Worm (Caenorhabditis elegans): ENCODE results near the gene nspb-4.
A peak's percentile ranks its signal among the peaks of the same experiment; 100 is the strongest.

The nspb-4 gene

DNA sequence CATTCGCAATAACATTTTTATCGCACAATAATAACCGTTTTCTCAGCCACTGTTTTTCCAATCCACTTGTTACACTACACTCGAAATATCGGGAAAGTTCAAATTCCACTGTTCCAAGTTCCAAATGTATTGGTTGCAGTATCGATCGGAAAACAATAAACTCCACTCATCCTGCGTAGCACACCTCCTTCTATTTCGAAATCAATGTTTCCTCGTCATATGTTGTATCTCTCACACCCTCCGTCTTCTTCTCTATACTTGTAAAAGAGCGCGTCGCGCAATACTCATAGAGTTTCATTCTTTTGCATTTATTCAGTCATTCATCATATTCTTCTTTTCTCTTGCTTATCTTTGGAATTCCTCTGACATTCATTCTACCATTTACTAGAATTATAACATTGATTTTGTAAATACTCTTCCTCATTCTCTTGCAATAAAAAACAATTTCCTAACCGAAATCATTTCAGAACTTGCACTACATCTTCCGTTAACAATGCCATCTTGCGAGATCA, 3.3 kb downstream of the nspb-4 start, which contains the start of gene sup-36:
TSS of gene sup-36 (plus strand) at position 462 of the 512 bp plus-strand sequence.
- TF ChIP-seq W03F9.2 (tag; optimal IDR thresholded peaks at IDR 0.05): no peak
- TF ChIP-seq him-1 (tag; optimal IDR thresholded peaks at IDR 0.05): no peak
- TF ChIP-seq dao-5 (tag; optimal IDR thresholded peaks at IDR 0.05): no peak

ce11 chrIV:6602376-6602775, 4.4 kb downstream of the nspb-4 start, which contains the start of gene F15B10.3:
TSS of gene F15B10.3 (plus strand) at chrIV:6602676.
- TF ChIP-seq him-1 (tag; optimal IDR thresholded peaks at IDR 0.05): no peak
- no peak for TF ChIP-seq dao-5 (tag; optimal IDR thresholded peaks at IDR 0.05)
- TF ChIP-seq W03F9.2 (tag; optimal IDR thresholded peaks at IDR 0.05): no peak

- TF ChIP-seq W03F9.2 (tag; optimal IDR thresholded peaks at IDR 0.05) (no peak), him-1 (tag; optimal IDR thresholded peaks at IDR 0.05) (no peak), dao-5 (tag; optimal IDR thresholded peaks at IDR 0.05) (no peak)
These were observed 5.5 kb downstream of the nspb-4 start for ce11 chrIV:6603549-6603948.

DNA sequence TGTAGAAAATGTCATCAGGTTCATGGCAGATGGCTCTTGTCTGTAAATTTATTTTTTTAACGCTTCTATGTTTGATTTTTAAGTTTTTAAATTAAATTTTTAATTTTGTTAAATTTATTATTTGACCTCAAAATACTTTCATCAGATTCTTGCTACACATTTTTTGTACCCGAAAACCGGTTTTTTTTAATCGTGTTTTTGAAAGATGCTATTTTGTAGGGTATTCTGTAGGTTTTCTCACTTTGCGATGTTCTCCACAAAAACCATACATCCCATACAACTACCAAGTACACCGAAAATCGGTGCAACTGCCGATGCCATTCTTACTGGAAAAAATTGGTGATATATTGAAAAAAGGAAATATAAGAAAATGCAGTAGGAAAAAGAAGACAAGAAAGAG, 7.8 kb downstream of the nspb-4 start, which contains the start of gene nstp-2:
TSS of gene nstp-2 (minus strand) at position 326 of the 400 bp plus-strand sequence.
- TF ChIP-seq W03F9.2 (tag; optimal IDR thresholded peaks at IDR 0.05) (no peak), dao-5 (tag; optimal IDR thresholded peaks at IDR 0.05) (no peak), him-1 (tag; optimal IDR thresholded peaks at IDR 0.05) (no peak)

DNA sequence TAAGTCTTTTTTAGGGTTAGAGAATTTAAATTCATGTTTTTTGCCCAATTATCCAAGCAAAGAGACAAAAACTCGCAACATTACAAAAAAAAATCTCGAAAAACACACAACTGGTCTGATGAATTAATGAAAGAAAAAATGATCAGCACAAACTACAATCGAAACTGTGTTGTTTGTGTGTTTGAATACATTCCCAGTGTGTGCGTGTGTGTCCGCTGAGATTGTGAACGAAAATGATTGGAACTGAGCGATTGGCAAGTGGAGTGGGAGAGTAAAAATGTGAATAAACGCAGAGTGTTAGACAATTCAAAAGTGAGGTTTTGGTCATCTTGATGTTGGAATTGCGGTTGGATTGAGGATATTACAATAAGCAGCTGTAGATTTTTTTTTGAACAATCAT, 8.6 kb downstream of the nspb-4 start:
- no peak for TF ChIP-seq him-1 (tag; optimal IDR thresholded peaks at IDR 0.05)
- no peak for TF ChIP-seq dao-5 (tag; optimal IDR thresholded peaks at IDR 0.05)
- TF ChIP-seq W03F9.2 (tag; optimal IDR thresholded peaks at IDR 0.05): no peak

DNA sequence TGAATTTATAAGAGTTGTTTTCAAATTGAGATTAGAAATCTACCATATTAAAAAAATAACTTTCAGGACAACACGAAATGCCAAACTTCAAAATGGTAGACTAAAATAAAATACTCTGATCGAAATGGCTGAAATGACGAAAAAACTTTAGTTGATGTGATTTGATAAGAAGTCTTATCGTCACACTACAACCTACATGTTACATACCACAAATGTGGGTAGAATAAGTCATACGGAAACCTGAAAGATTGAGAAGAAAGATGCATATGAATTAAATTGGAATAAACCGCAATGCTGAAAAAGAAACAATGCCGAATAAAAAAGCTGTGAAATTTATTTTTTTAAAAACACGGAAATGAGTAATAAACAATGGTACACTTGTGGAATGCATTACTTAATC, 9.0 kb downstream of the nspb-4 start:
- no peak for TF ChIP-seq him-1 (tag; optimal IDR thresholded peaks at IDR 0.05)
- no peak for TF ChIP-seq W03F9.2 (tag; optimal IDR thresholded peaks at IDR 0.05)
- no peak for TF ChIP-seq dao-5 (tag; optimal IDR thresholded peaks at IDR 0.05)

DNA sequence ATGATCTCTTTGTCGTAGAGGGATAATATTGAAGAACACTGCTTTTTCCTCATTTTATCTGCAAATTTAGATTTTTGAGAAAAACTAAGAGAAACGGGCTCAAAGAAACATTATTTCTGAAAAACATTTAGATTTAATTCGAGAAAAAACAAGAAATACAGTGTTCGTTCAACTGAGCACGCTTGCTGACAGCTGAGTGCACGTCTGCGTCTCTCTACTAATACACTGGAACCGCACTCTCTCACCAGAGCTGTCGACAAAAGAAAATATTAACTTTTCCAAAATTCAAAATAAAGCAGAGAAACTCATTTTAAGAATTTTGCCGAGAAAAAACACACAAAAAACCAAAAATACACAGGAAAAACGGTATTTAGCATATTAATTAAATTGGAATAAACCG, 15.3 kb downstream of the nspb-4 start, which contains the start of gene drh-1:
TSS of gene drh-1 (minus strand) at position 58 of the 400 bp plus-strand sequence.
- TF ChIP-seq W03F9.2 (tag; optimal IDR thresholded peaks at IDR 0.05): peak; percentile 16
- TF ChIP-seq dao-5 (tag; optimal IDR thresholded peaks at IDR 0.05): no peak

- TF ChIP-seq dao-5 (tag; optimal IDR thresholded peaks at IDR 0.05) (no peak), W03F9.2 (tag; optimal IDR thresholded peaks at IDR 0.05) (peak; percentile 37), him-1 (tag; optimal IDR thresholded peaks at IDR 0.05) (no peak)
These were observed 20.6 kb downstream of the nspb-4 start for ce11 chrIV:6618607-6619006.

- TF ChIP-seq dao-5 (tag; optimal IDR thresholded peaks at IDR 0.05) (no peak), him-1 (tag; optimal IDR thresholded peaks at IDR 0.05) (no peak), W03F9.2 (tag; optimal IDR thresholded peaks at IDR 0.05) (no peak)
These were observed 23.2 kb downstream of the nspb-4 start, which contains the start of gene C01B10.3 for ce11 chrIV:6621252-6621651. TSS of gene C01B10.3 (minus strand) at chrIV:6621352.

- TF ChIP-seq W03F9.2 (tag; optimal IDR thresholded peaks at IDR 0.05) (no peak), dao-5 (tag; optimal IDR thresholded peaks at IDR 0.05) (no peak), him-1 (tag; optimal IDR thresholded peaks at IDR 0.05) (no peak)
These were observed 24.1 kb downstream of the nspb-4 start for ce11 chrIV:6622142-6622541.

ce11 chrIV:6623390-6623789, 25.4 kb downstream of the nspb-4 start, which contains the start of gene C01B10.44:
TSS of gene C01B10.44 (plus strand) at chrIV:6623690.
- no peak for TF ChIP-seq W03F9.2 (tag; optimal IDR thresholded peaks at IDR 0.05)
- TF ChIP-seq him-1 (tag; optimal IDR thresholded peaks at IDR 0.05): no peak
- no peak for TF ChIP-seq dao-5 (tag; optimal IDR thresholded peaks at IDR 0.05)

ce11 chrIV:6627798-6628197, 29.8 kb downstream of the nspb-4 start, which contains the start of gene cest-5.2:
TSS of gene cest-5.2 (minus strand) at chrIV:6627925.
- TF ChIP-seq him-1 (tag; optimal IDR thresholded peaks at IDR 0.05) (no peak), W03F9.2 (tag; optimal IDR thresholded peaks at IDR 0.05) (no peak), dao-5 (tag; optimal IDR thresholded peaks at IDR 0.05) (no peak)

ce11 chrIV:6631704-6632272, 33.8 kb downstream of the nspb-4 start, which contains the start of the genes cest-5.1 and C01B10.9:
TSS of gene cest-5.1 (minus strand) at chrIV:6631754.
TSS of gene C01B10.9 (plus strand) at chrIV:6632222.
- peak; percentile 73 for TF ChIP-seq W03F9.2 (tag; optimal IDR thresholded peaks at IDR 0.05)
- no peak for TF ChIP-seq dao-5 (tag; optimal IDR thresholded peaks at IDR 0.05)

DNA sequence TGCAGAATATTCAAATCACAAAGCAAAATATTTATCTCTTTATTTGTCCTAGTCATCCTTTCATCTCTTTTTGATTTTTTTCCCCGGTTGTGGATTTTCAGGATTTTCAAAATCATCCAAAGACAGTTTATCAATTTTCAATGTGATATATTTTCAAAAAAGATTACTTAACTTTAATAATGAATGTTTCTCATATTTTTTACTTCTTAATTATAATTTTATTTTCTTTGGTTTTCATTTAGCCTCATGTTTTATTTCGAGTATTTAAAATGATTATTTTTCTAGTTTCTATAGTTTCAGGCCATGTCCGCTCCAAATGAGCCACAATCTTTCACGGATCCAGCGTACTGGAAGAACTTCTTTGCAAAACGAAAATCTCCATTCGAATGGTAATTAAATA, 36.8 kb downstream of the nspb-4 start, which contains the start of gene metl-13:
TSS of gene metl-13 (plus strand) at position 301 of the 400 bp plus-strand sequence.
- TF ChIP-seq W03F9.2 (tag; optimal IDR thresholded peaks at IDR 0.05): no peak
- no peak for TF ChIP-seq him-1 (tag; optimal IDR thresholded peaks at IDR 0.05)
- TF ChIP-seq dao-5 (tag; optimal IDR thresholded peaks at IDR 0.05): no peak

Data from whole organism, L4/young adult.